Worm (Caenorhabditis elegans) whole organism, mixed stage, embryonic: ENCODE measurements around the gene sra-27.

Source experiments
- M03D4.4 ChIP-seq: sonication (generic microtip); optimal IDR thresholded peaks from 2 replicates; lab custom pipeline; 2017; ENCODE audit warnings: mild to moderate bottlenecking, missing genetic modification characterization, missing compliant biosample characterization
- bed-3 ChIP-seq: fragments of 200-800 bp; sonication (Bioruptor generic); optimal IDR thresholded peaks from 3 replicates; lab custom pipeline; 2018; ENCODE audit warnings: mild to moderate bottlenecking, missing genetic modification characterization, moderate library complexity, missing compliant biosample characterization
- blmp-1 ChIP-seq: fragments of 150-350 bp; optimal IDR thresholded peaks from 2 replicates; lab custom pipeline; 2014; ENCODE audit warnings: missing biosample characterization, missing genetic modification characterization
- ceh-43 ChIP-seq: fragments of 200-800 bp; sonication (Bioruptor generic); optimal IDR thresholded peaks from 2 replicates; lab custom pipeline; 2018; ENCODE audit warnings: mild to moderate bottlenecking, missing genetic modification characterization, moderate library complexity, missing compliant biosample characterization
- ceh-83 ChIP-seq: fragments of 200-800 bp; sonication (Bioruptor generic); optimal IDR thresholded peaks from 2 replicates; lab custom pipeline; 2018; ENCODE audit warnings: mild to moderate bottlenecking, missing genetic modification characterization, missing compliant biosample characterization
- cnd-1 ChIP-seq: fragments of 200-800 bp; sonication (Bioruptor generic); optimal IDR thresholded peaks from 2 replicates; lab custom pipeline; 2018; ENCODE audit warnings: mild to moderate bottlenecking, missing genetic modification characterization, missing compliant biosample characterization
- drap-1 ChIP-seq: fragments of 200-800 bp; sonication (Bioruptor generic); optimal IDR thresholded peaks from 3 replicates; lab custom pipeline; 2018; ENCODE audit warnings: mild to moderate bottlenecking, missing genetic modification characterization, missing compliant biosample characterization
- elt-1 ChIP-seq: sonication (generic microtip); optimal IDR thresholded peaks from 2 replicates; lab custom pipeline; 2017; ENCODE audit warnings: missing genetic modification characterization, mild to moderate bottlenecking, missing compliant biosample characterization, antibody characterized with exemption, moderate library complexity, borderline replicate concordance; ENCODE audit not compliant: insufficient read depth
- flh-1 ChIP-seq: fragments of 200-800 bp; sonication (Bioruptor generic); optimal IDR thresholded peaks from 2 replicates; lab custom pipeline; 2018; ENCODE audit warnings: mild to moderate bottlenecking, missing genetic modification characterization, moderate library complexity, missing compliant biosample characterization
- hlh-1 ChIP-seq: fragments of 150-350 bp; optimal IDR thresholded peaks from 2 replicates; lab custom pipeline; 2014; ENCODE audit warnings: missing biosample characterization, missing genetic modification reagents, missing genetic modification characterization
- lin-13 ChIP-seq: fragments of 150-350 bp; optimal IDR thresholded peaks from 2 replicates; lab custom pipeline; 2014; ENCODE audit warnings: missing biosample characterization, missing genetic modification characterization
- lin-32 ChIP-seq: fragments of 200-800 bp; sonication (Bioruptor generic); optimal IDR thresholded peaks from 2 replicates; lab custom pipeline; 2018; ENCODE audit warnings: mild to moderate bottlenecking, missing genetic modification characterization, missing compliant biosample characterization
- lsy-2 ChIP-seq: fragments of 150-350 bp; optimal IDR thresholded peaks from 2 replicates; lab custom pipeline; 2014; ENCODE audit warnings: missing biosample characterization, missing genetic modification characterization
- mep-1 ChIP-seq: fragments of 150-350 bp; optimal IDR thresholded peaks from 2 replicates; lab custom pipeline; 2017; ENCODE audit warnings: missing biosample characterization, missing genetic modification reagents, missing genetic modification characterization, inconsistent platforms
- nhr-12 ChIP-seq: fragments of 150-350 bp; optimal IDR thresholded peaks from 2 replicates; lab custom pipeline; 2014; ENCODE audit warnings: missing biosample characterization, missing genetic modification characterization
- nhr-2 ChIP-seq: fragments of 150-350 bp; optimal IDR thresholded peaks from 2 replicates; lab custom pipeline; 2014; ENCODE audit warnings: missing biosample characterization, missing genetic modification characterization
- nhr-237 ChIP-seq: fragments of 150-350 bp; optimal IDR thresholded peaks from 2 replicates; lab custom pipeline; 2014; ENCODE audit warnings: missing biosample characterization, missing genetic modification characterization
- nhr-28 ChIP-seq: fragments of 150-350 bp; optimal IDR thresholded peaks from 2 replicates; lab custom pipeline; 2014; ENCODE audit warnings: missing biosample characterization, missing genetic modification characterization
- nhr-76 ChIP-seq: sonication (generic microtip); optimal IDR thresholded peaks from 2 replicates; lab custom pipeline; 2017; ENCODE audit warnings: missing biosample characterization, missing genetic modification characterization
- pha-4 ChIP-seq: fragments of 150-350 bp; optimal IDR thresholded peaks from 2 replicates; lab custom pipeline; 2018; ENCODE audit warnings: missing biosample characterization, missing genetic modification reagents, missing genetic modification characterization
- sem-2 ChIP-seq: fragments of 200-800 bp; sonication (Bioruptor generic); optimal IDR thresholded peaks from 2 replicates; lab custom pipeline; 2018; ENCODE audit warnings: mild to moderate bottlenecking, missing genetic modification characterization, missing compliant biosample characterization
- snpc-4 ChIP-seq: fragments of 150-350 bp; optimal IDR thresholded peaks from 2 replicates; lab custom pipeline; 2014; ENCODE audit warnings: missing biosample characterization, missing genetic modification characterization
- sptf-1 ChIP-seq: sonication (generic microtip); optimal IDR thresholded peaks from 2 replicates; lab custom pipeline; 2017; ENCODE audit warnings: mild to moderate bottlenecking, missing genetic modification characterization, moderate library complexity, missing compliant biosample characterization
- tbx-8 ChIP-seq: fragments of 200-800 bp; sonication (Bioruptor generic); optimal IDR thresholded peaks from 2 replicates; lab custom pipeline; 2018; ENCODE audit warnings: mild to moderate bottlenecking, missing genetic modification characterization, moderate library complexity, missing compliant biosample characterization
- unc-120 ChIP-seq: sonication (generic microtip); optimal IDR thresholded peaks from 2 replicates; lab custom pipeline; 2017; ENCODE audit warnings: missing genetic modification characterization, missing compliant biosample characterization; ENCODE audit not compliant: poor library complexity, severe bottlenecking
- zip-8 ChIP-seq: fragments of 150-350 bp; optimal IDR thresholded peaks from 2 replicates; lab custom pipeline; 2014; ENCODE audit warnings: missing biosample characterization, missing genetic modification characterization
- ztf-11 ChIP-seq: fragments of 150-350 bp; optimal IDR thresholded peaks from 2 replicates; lab custom pipeline; 2014; ENCODE audit warnings: missing biosample characterization, missing genetic modification characterization

The sra-27 gene

DNA sequence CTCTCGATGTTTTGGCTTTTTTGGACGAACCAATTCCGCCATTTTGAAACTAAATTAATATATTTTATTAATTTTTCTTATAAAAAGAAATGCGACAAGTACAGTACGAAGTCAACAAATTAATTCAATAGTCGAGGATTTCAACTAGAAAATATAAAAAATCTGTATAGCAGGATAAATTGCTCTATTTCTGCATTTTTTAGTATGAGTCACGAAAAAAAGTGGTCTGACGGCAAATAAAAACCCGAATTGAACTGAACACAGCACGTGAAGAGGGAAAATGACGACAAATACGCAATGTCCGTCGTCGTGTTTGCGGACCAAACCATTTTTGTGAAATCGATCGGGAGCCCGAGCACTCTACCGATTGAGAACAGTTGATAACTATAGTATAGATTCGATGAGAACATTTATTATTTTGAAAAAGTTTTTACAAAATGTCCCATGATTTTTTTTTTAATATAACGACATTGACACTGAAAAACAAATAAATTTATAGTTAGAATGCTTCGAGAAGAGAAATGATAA lies 40.6 kb downstream of the sra-27 start, which contains the start of gene epg-5:
epg-5 (minus strand) TSS at position 51 of the 528 bp plus-strand sequence.
- TF ChIP-seq snpc-4 (no peak), unc-120 (tag; lab: Kevin White, UChicago) (peak; percentile 67)
- TF ChIP-seq, all 35 proteins: peak for 1

DNA sequence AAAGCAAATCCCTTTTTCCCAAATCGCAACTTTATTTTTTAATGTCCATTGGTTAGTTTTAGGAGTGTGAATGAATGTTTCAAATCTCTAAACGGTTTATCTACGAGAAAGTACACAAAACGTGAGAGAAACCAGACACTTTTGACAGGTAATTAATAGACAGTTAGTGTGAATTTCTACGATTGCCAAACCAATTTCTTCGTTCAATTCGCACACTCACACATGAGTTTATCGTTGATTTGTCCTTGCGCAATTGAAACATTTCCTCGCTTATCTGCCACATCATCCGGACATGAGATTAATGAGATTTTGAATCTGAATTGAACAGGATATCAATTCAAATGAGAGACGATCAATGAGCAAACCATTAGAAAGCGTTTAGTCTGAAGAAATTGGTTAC lies 41.5 kb downstream of the sra-27 start:
- TF ChIP-seq bed-3 (GFP tag; lab: Kevin White, UChicago): no peak
- TF ChIP-seq hlh-1 (tag; lab: Kevin White, UChicago): no peak
- no peak for TF ChIP-seq zip-8 (tag; lab: Kevin White, UChicago)
- TF ChIP-seq nhr-237: no peak
- TF ChIP-seq ztf-11 (tag; lab: Kevin White, UChicago): no peak
- peak; percentile 4 for TF ChIP-seq elt-1 (tag; lab: Kevin White, UChicago)
- no peak for TF ChIP-seq nhr-76

DNA sequence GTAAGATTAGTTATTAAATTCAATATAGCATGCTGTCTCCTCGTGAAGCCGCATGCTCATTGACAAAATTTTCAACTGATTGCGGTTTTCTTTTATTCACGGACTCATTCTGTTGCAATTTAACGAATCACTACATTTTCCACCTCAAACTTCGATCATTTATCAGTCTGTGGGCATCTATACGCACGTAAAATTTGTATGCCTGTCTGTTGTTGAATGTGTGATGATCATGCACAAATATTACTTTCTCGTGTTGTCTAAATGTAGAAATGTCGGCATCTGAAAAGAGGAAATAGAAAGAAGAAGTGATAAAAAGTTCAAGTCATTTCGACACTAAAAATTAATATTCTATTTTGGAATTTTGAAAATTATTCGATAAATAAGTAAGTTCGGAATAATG lies 43.7 kb downstream of the sra-27 start:
- TF ChIP-seq cnd-1 (tag; lab: Kevin White, UChicago) (no peak), ceh-43 (GFP tag; lab: Kevin White, UChicago) (no peak), unc-120 (tag; lab: Kevin White, UChicago) (no peak), tbx-8 (GFP tag; lab: Kevin White, UChicago) (no peak), flh-1 (no peak), lin-32 (GFP tag; lab: Kevin White, UChicago) (no peak), drap-1 (GFP tag; lab: Kevin White, UChicago) (no peak), nhr-237 (no peak), pha-4 (no peak), blmp-1 (tag; lab: Kevin White, UChicago) (no peak), nhr-28 (no peak), sptf-1 (tag; lab: Kevin White, UChicago) (no peak), sem-2 (no peak)
- TF ChIP-seq, all 35 proteins: peak for 0

DNA sequence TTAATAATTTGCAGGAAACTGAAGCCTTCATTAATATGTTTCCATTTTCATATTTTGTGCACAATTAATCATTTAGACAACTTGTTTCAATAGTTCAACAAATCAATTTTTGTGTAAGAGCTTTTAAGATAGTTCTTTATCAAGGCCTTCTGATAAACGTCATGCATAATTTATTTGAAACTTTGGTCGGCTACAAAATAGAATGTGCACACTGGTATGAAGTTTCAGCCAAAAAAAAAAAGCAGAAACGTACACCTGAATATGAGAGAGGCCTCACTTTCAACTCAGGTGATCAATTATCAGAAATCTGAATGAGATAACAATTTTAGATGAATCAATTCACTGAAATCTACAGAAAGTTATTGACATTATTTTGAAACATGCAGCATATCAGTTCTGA lies 45.7 kb downstream of the sra-27 start:
- TF ChIP-seq ztf-11 (tag; lab: Kevin White, UChicago) (no peak), ceh-43 (GFP tag; lab: Kevin White, UChicago) (no peak), bed-3 (GFP tag; lab: Kevin White, UChicago) (no peak), pha-4 (no peak), hlh-1 (tag; lab: Kevin White, UChicago) (no peak), lsy-2 (tag; lab: Kevin White, UChicago) (no peak), unc-120 (tag; lab: Kevin White, UChicago) (no peak), drap-1 (GFP tag; lab: Kevin White, UChicago) (no peak), lin-13 (tag; lab: Kevin White, UChicago) (no peak), snpc-4 (no peak), nhr-2 (tag; lab: Kevin White, UChicago) (no peak), ceh-83 (GFP tag; lab: Kevin White, UChicago) (no peak), nhr-12 (tag; lab: Kevin White, UChicago) (no peak)

DNA sequence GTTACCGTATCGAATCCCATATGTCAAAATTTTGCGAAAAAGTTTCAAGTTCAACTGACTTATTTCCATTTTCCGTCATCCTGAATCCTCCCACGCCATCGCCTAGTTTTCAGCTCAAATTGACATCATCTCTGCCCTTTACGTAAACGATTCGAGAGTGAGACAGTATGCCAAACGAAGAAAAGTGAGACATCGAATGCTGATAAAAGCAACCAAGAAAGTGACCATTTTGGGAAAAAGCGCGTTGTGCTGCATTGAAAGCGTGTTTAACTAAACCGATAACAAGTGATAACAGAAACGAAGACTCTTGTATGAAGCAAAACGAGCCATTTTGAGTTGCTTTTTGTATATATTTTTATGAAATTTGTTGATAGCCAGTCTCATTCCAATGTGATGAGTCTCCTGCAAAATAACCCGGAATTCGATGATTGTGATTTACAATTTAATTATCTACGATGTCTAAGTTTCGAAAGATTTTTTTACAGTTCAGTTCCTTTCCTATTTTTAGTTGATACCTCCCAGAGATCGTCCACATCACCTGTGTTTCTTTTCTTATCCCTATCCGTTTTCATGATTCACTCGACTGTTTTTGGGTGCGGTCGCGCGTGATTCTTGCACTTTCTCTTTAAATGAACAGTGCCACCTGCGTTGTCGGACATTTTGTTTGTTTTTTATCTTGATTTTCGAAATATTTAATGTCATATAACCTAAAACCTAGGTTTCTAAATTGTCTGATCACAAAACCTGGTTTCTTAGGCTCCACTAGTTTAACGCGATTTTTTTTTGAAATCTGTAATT lies 46.6 kb downstream of the sra-27 start:
- TF ChIP-seq lin-32 (GFP tag; lab: Kevin White, UChicago) (no peak), elt-1 (tag; lab: Kevin White, UChicago) (no peak), mep-1 (no peak), drap-1 (GFP tag; lab: Kevin White, UChicago) (no peak), cnd-1 (tag; lab: Kevin White, UChicago) (no peak), nhr-76 (no peak), ztf-11 (tag; lab: Kevin White, UChicago) (no peak), snpc-4 (no peak), unc-120 (tag; lab: Kevin White, UChicago) (no peak), blmp-1 (tag; lab: Kevin White, UChicago) (no peak), pha-4 (no peak), tbx-8 (GFP tag; lab: Kevin White, UChicago) (no peak), M03D4.4 (no peak)
- TF ChIP-seq, all 35 proteins: peak for 0
